Worm (Caenorhabditis elegans): Measurements from ENCODE around the gene C25D7.15.

Gene C25D7.15

DNA sequence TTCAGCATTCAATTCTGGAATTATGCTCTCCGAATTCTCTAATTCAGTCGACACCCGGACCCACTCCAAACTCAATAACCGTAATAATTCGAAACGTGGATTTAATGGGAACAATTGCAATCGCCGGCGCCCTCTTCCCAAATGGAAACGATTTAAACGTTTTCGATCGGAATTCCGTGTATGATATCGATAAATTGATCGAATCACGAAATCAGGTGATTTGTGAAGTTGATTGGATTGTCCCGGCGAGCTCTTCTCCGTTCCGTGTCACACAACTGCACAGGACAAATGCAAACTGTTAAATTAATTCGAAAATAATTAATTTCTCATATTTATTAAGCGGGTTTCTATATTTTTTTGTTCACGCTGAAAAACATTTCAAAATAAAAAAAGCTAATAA lies 3.7 kb upstream of the C25D7.15 start, which contains the start of gene C25D7.16:
Gene C25D7.16, plus strand, starts transcription at position 301 of the 400 bp plus-strand sequence.
- TF ChIP-seq lin-15B (tag; optimal IDR thresholded peaks at IDR 0.05) = no peak
- no peak for TF ChIP-seq R02D3.7 (tag; optimal IDR thresholded peaks at IDR 0.05)
- no peak for TF ChIP-seq lin-39 (tag; optimal IDR thresholded peaks at IDR 0.05)
- TF ChIP-seq pha-4 (tag; optimal IDR thresholded peaks at IDR 0.05) = no peak
- TF ChIP-seq ceh-82 (tag; optimal IDR thresholded peaks at IDR 0.05) = no peak
- TF ChIP-seq nhr-11 (tag; optimal IDR thresholded peaks at IDR 0.05) = no peak
- no peak for TF ChIP-seq elt-2 (tag; optimal IDR thresholded peaks at IDR 0.05)
- no peak for TF ChIP-seq egl-5 (tag; optimal IDR thresholded peaks at IDR 0.05)
- TF ChIP-seq ceh-16 (tag; optimal IDR thresholded peaks at IDR 0.05) = no peak
- TF ChIP-seq daf-12 (tag; optimal IDR thresholded peaks at IDR 0.05) = no peak
- TF ChIP-seq nhr-77 (tag; optimal IDR thresholded peaks at IDR 0.05) = no peak

DNA sequence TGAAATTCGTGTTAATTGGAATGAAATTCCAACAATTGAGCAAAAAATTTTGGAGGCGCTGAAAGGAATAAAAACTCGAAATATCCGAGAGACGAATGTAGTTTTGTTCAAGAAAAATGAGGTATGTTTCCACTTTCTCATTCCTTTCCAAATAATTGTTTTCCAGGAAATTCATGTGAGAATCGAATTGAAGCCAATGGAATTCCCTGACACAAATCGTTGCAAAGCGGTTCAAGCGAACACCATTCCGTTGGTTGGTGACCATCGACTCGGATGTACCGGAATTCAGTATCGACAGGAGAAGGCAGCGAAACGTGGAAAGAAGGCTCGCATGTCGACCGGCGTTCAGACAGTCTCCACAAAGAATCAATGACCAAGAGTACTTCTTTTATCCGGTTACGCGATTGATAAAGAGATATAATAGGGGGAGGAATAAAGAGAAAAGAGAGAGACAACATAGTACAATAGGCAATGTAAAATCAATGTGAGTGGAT lies 3.2 kb upstream of the C25D7.15 start:
- no peak for TF ChIP-seq mml-1 (tag; optimal IDR thresholded peaks at IDR 0.05)
- no peak for TF ChIP-seq aly-2 (tag; optimal IDR thresholded peaks at IDR 0.05)
- TF ChIP-seq nhr-23 (tag; optimal IDR thresholded peaks at IDR 0.05) = no peak
- no peak for TF ChIP-seq nhr-237 (tag; optimal IDR thresholded peaks at IDR 0.05)
- no peak for TF ChIP-seq tbx-2 (tag; optimal IDR thresholded peaks at IDR 0.05)
- no peak for TF ChIP-seq ceh-9 (tag; optimal IDR thresholded peaks at IDR 0.05)
- no peak for TF ChIP-seq unc-39 (tag; optimal IDR thresholded peaks at IDR 0.05)
- TF ChIP-seq ztf-11 (tag; optimal IDR thresholded peaks at IDR 0.05) = no peak
- no peak for TF ChIP-seq lin-39 (tag; optimal IDR thresholded peaks at IDR 0.05)
- TF ChIP-seq zag-1 (tag; optimal IDR thresholded peaks at IDR 0.05) = no peak
- no peak for TF ChIP-seq elt-2 (tag; optimal IDR thresholded peaks at IDR 0.05)
- TF ChIP-seq lsy-12 (tag; optimal IDR thresholded peaks at IDR 0.05) = no peak
- TF ChIP-seq jun-1 (tag; optimal IDR thresholded peaks at IDR 0.05) = no peak
- TF ChIP-seq fkh-10 (GFP tag; optimal IDR thresholded peaks at IDR 0.05) = no peak
- no peak for TF ChIP-seq pqm-1 (tag; optimal IDR thresholded peaks at IDR 0.05)
- TF ChIP-seq nhr-67 (tag; optimal IDR thresholded peaks at IDR 0.05) = no peak

DNA sequence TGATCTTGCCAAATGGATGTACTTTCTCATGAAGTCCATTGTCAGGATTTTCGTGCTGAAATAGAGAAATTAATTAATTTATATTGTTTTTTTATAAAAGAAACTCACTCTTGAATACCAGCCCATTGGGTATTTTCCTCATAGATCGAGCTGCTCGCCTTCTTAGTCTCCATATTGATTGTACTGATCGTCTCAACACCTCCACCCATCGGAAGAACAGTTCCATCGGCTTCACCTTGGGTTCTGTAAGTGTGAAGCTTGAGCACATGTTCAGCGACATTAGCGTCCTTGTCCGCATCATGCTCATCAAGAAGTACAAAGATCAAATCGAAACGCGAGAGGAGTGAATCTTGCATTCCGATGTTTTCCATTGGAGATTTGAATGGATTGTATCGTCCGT lies 1.9 kb upstream of the C25D7.15 start:
- TF ChIP-seq egl-5 (tag; optimal IDR thresholded peaks at IDR 0.05) = no peak
- TF ChIP-seq jun-1 (tag; optimal IDR thresholded peaks at IDR 0.05) = no peak
- TF ChIP-seq egl-27 (tag; optimal IDR thresholded peaks at IDR 0.05) = no peak
- no peak for TF ChIP-seq nhr-67 (tag; optimal IDR thresholded peaks at IDR 0.05)
- no peak for TF ChIP-seq mdl-1 (tag; optimal IDR thresholded peaks at IDR 0.05)
- TF ChIP-seq ztf-4 (tag; optimal IDR thresholded peaks at IDR 0.05) = no peak
- TF ChIP-seq fos-1 (tag; optimal IDR thresholded peaks at IDR 0.05) = no peak
- TF ChIP-seq unc-62 (GFP tag; optimal IDR thresholded peaks at IDR 0.05) = no peak
- no peak for TF ChIP-seq nhr-11 (tag; optimal IDR thresholded peaks at IDR 0.05)
- TF ChIP-seq unc-39 (tag; optimal IDR thresholded peaks at IDR 0.05) = no peak
- TF ChIP-seq elt-3 (tag; optimal IDR thresholded peaks at IDR 0.05) = no peak

DNA sequence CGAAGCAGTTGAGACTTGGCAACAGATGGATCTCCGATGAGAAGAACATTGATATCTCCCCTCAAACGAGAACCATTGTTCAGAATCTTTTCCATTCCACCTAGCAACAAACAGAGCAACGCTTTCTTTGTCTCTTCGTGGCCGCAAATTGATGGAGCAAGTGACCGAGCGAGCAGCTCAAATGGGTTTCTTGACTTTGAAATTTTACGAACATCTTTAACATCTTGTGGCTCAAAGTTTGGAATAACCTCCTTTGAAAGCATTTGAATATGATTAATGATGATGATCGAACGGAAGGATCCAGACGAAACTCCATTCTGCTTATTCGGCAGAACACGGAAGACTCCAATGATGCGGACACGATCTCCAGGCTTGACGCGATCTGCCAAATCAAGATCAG lies 1.2 kb upstream of the C25D7.15 start:
- TF ChIP-seq ztf-11 (tag; optimal IDR thresholded peaks at IDR 0.05) = no peak
- TF ChIP-seq elt-2 (tag; optimal IDR thresholded peaks at IDR 0.05) = no peak
- TF ChIP-seq fkh-10 (GFP tag; optimal IDR thresholded peaks at IDR 0.05) = no peak
- TF ChIP-seq tbx-2 (tag; optimal IDR thresholded peaks at IDR 0.05) = no peak
- no peak for TF ChIP-seq unc-39 (tag; optimal IDR thresholded peaks at IDR 0.05)
- TF ChIP-seq nhr-43 (tag; optimal IDR thresholded peaks at IDR 0.05; ENCODE audit: poor library complexity, severe bottlenecking) = no peak
- TF ChIP-seq nhr-28 (tag; optimal IDR thresholded peaks at IDR 0.05) = no peak
- no peak for TF ChIP-seq nhr-11 (tag; optimal IDR thresholded peaks at IDR 0.05)
- TF ChIP-seq aly-2 (tag; optimal IDR thresholded peaks at IDR 0.05) = no peak

DNA sequence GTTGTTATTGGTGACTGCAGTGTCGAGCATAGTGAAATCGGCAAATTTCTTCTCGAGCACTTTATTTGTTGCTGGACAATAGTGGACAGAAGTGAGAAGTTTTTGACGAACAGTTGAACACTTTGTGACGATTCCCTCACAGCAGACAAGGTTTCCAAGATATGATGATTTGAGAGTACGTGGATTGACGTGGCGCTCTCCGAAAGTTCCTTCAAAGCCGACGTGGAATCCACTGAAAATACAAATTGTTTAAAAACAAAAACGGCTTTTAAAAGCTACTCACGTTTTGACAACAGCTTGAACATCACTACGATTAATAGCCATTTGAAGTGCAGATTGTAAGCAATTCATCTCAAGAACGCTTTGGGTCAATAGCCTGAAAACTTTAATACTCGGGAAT lies 643 bp upstream of the C25D7.15 start:
- no peak for TF ChIP-seq mdl-1 (tag; optimal IDR thresholded peaks at IDR 0.05)

DNA sequence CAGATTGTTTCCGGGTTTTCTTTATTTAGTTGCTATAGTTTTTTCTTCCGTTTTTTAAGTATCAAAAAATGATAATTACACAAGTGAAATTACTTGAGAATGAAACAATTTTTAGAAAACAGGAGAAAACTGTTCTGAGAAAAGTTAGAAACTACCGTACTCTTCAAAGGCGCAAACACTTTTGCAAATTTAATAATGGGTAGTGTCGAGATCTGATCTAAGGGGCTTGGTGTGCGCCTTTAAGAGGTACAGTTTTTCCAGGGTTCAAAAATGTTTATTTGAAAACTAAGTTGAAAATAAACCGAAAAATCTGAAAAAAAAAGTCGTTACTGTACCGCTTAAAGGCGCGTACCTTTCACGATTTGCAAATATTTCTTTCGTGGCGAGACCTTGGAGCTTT lies 987 bp downstream of the C25D7.15 start:
- TF ChIP-seq unc-39 (tag; optimal IDR thresholded peaks at IDR 0.05) = no peak
- no peak for TF ChIP-seq snpc-4 (tag; optimal IDR thresholded peaks at IDR 0.05)
- TF ChIP-seq pha-4 (tag; optimal IDR thresholded peaks at IDR 0.05) = no peak
- no peak for TF ChIP-seq ama-1 (optimal IDR thresholded peaks at IDR 0.05)
- no peak for TF ChIP-seq ZK546.5 (tag; optimal IDR thresholded peaks at IDR 0.05)
- no peak for TF ChIP-seq skn-1 (tag; optimal IDR thresholded peaks at IDR 0.05)
- TF ChIP-seq tbx-2 (tag; optimal IDR thresholded peaks at IDR 0.05) = no peak
- TF ChIP-seq egl-27 (tag; optimal IDR thresholded peaks at IDR 0.05) = no peak
- no peak for TF ChIP-seq elt-1 (tag; optimal IDR thresholded peaks at IDR 0.05)
- TF ChIP-seq fkh-10 (GFP tag; optimal IDR thresholded peaks at IDR 0.05) = no peak
- no peak for TF ChIP-seq nhr-77 (tag; optimal IDR thresholded peaks at IDR 0.05)
- TF ChIP-seq fkh-2 (tag; optimal IDR thresholded peaks at IDR 0.05) = no peak
- TF ChIP-seq lin-15B (tag; optimal IDR thresholded peaks at IDR 0.05) = no peak
- no peak for TF ChIP-seq nhr-76 (tag; optimal IDR thresholded peaks at IDR 0.05)
- no peak for TF ChIP-seq nhr-12 (tag; optimal IDR thresholded peaks at IDR 0.05)
- no peak for TF ChIP-seq nhr-28 (tag; optimal IDR thresholded peaks at IDR 0.05)
- TF ChIP-seq lsy-12 (tag; optimal IDR thresholded peaks at IDR 0.05) = no peak

All from whole organism, L3 larva.